Worm (Caenorhabditis elegans) whole organism, L2 larva: ENCODE data around the gene Y54G2A.52.
A peak's percentile ranks its signal among the peaks of the same experiment; 100 is the strongest.

Experiments
- C34F6.9 ChIP-seq: fragments of 150-350 bp; optimal IDR thresholded peaks from 2 replicates; lab custom pipeline; 2014; ENCODE audit warnings: missing biosample characterization, missing genetic modification characterization
- F13H6.1 ChIP-seq: sonication (generic microtip); optimal IDR thresholded peaks from 2 replicates; lab custom pipeline; 2016; ENCODE audit warnings: missing genetic modification characterization, missing compliant biosample characterization
- Y55F3AM.14 ChIP-seq: fragments of 200-800 bp; sonication (Bioruptor generic); optimal IDR thresholded peaks from 2 replicates; lab custom pipeline; 2018; ENCODE audit warnings: mild to moderate bottlenecking, missing genetic modification characterization, missing compliant biosample characterization
- ZK546.5 ChIP-seq: sonication (generic microtip); optimal IDR thresholded peaks from 2 replicates; lab custom pipeline; 2017; ENCODE audit warnings: missing biosample characterization, missing genetic modification characterization
- alr-1 ChIP-seq: fragments of 150-350 bp; optimal IDR thresholded peaks from 2 replicates; lab custom pipeline; 2014; ENCODE audit warnings: missing biosample characterization, missing genetic modification characterization
- ceh-16 ChIP-seq: fragments of 150-350 bp; optimal IDR thresholded peaks from 2 replicates; lab custom pipeline; 2014; ENCODE audit warnings: missing biosample characterization, missing genetic modification characterization
- ceh-82 ChIP-seq: fragments of 150-350 bp; optimal IDR thresholded peaks from 2 replicates; lab custom pipeline; 2014; ENCODE audit warnings: missing biosample characterization, missing genetic modification characterization
- dmd-4 ChIP-seq: sonication (generic microtip); optimal IDR thresholded peaks from 2 replicates; lab custom pipeline; 2017; ENCODE audit warnings: missing biosample characterization, missing genetic modification characterization
- elt-1 ChIP-seq: fragments of 150-350 bp; optimal IDR thresholded peaks from 2 replicates; lab custom pipeline; 2014; ENCODE audit warnings: missing biosample characterization, missing genetic modification characterization
- elt-3 ChIP-seq: sonication (generic microtip); optimal IDR thresholded peaks from 2 replicates; lab custom pipeline; 2017; ENCODE audit warnings: missing biosample characterization, missing genetic modification characterization
- fos-1 ChIP-seq: fragments of 150-350 bp; optimal IDR thresholded peaks from 2 replicates; lab custom pipeline; 2014; ENCODE audit warnings: missing biosample characterization, missing genetic modification characterization
- gmeb-1 ChIP-seq: fragments of 150-350 bp; optimal IDR thresholded peaks from 2 replicates; lab custom pipeline; 2014; ENCODE audit warnings: missing biosample characterization, missing genetic modification characterization
- lin-13 ChIP-seq: fragments of 150-350 bp; optimal IDR thresholded peaks from 2 replicates; lab custom pipeline; 2014; ENCODE audit warnings: missing biosample characterization, missing genetic modification reagents, missing genetic modification characterization
- lsy-2 ChIP-seq, 2 experiments: fragments of 150-350 bp in 1 of 2; sonication (generic microtip) in 1 of 2; optimal IDR thresholded peaks; 2 replicates each; lab custom pipeline; 2014 to 2017; ENCODE audit warnings: missing biosample characterization in 2 of 2, missing genetic modification characterization in 2 of 2
- mab-5 ChIP-seq: fragments of 150-350 bp; optimal IDR thresholded peaks from 2 replicates; lab custom pipeline; 2014; ENCODE audit warnings: missing biosample characterization, missing genetic modification characterization
- nhr-10 ChIP-seq: sonication (generic microtip); optimal IDR thresholded peaks from 2 replicates; lab custom pipeline; 2017; ENCODE audit warnings: missing biosample characterization, missing genetic modification characterization
- nhr-11 ChIP-seq: fragments of 150-350 bp; optimal IDR thresholded peaks from 2 replicates; lab custom pipeline; 2014; ENCODE audit warnings: missing biosample characterization, missing genetic modification characterization
- nhr-12 ChIP-seq: fragments of 150-350 bp; optimal IDR thresholded peaks from 2 replicates; lab custom pipeline; 2014; ENCODE audit warnings: missing biosample characterization, missing genetic modification characterization
- nhr-21 ChIP-seq: fragments of 150-350 bp; optimal IDR thresholded peaks from 2 replicates; lab custom pipeline; 2014; ENCODE audit warnings: missing biosample characterization, missing genetic modification characterization
- nhr-25 ChIP-seq: fragments of 150-350 bp; sonication (generic microtip); optimal IDR thresholded peaks from 3 replicates; lab custom pipeline; 2014; ENCODE audit warnings: missing biosample characterization, missing genetic modification characterization
- nhr-6 ChIP-seq: fragments of 150-350 bp; optimal IDR thresholded peaks from 2 replicates; lab custom pipeline; 2014; ENCODE audit warnings: missing biosample characterization, missing genetic modification characterization
- sem-4 ChIP-seq: fragments of 150-350 bp; optimal IDR thresholded peaks from 2 replicates; lab custom pipeline; 2014; ENCODE audit warnings: missing biosample characterization, missing genetic modification reagents, missing genetic modification characterization
- skn-1 ChIP-seq: sonication (generic microtip); optimal IDR thresholded peaks from 2 replicates; lab custom pipeline; 2017; ENCODE audit warnings: missing biosample characterization, missing genetic modification characterization
- sma-9 ChIP-seq, 2 experiments: fragments of 150-350 bp in 1 of 2; sonication (generic microtip) in 1 of 2; optimal IDR thresholded peaks; 2 replicates each; lab custom pipeline; 2014 to 2016; ENCODE audit warnings: missing genetic modification characterization in 2 of 2, mild to moderate bottlenecking in 1 of 2, missing biosample characterization in 1 of 2, missing compliant biosample characterization in 1 of 2, missing genetic modification reagents in 1 of 2, moderate library complexity in 1 of 2
- snpc-4 ChIP-seq: fragments of 150-350 bp; optimal IDR thresholded peaks from 2 replicates; lab custom pipeline; 2014; ENCODE audit warnings: missing biosample characterization, missing genetic modification characterization
- unc-39 ChIP-seq: fragments of 150-350 bp; optimal IDR thresholded peaks from 2 replicates; lab custom pipeline; 2014; ENCODE audit warnings: missing biosample characterization, missing genetic modification characterization
- unc-55 ChIP-seq: fragments of 150-350 bp; sonication (generic microtip); optimal IDR thresholded peaks from 3 replicates; lab custom pipeline; 2014; ENCODE audit warnings: missing biosample characterization, missing genetic modification reagents, missing genetic modification characterization
- unc-62 ChIP-seq: fragments of 150-350 bp; optimal IDR thresholded peaks from 2 replicates; lab custom pipeline; 2014; ENCODE audit warnings: missing biosample characterization, missing genetic modification reagents, missing genetic modification characterization
- zag-1 ChIP-seq: fragments of 150-350 bp; optimal IDR thresholded peaks from 2 replicates; lab custom pipeline; 2014; ENCODE audit warnings: missing biosample characterization, missing genetic modification characterization
- ztf-11 ChIP-seq: sonication (generic microtip); optimal IDR thresholded peaks from 2 replicates; lab custom pipeline; 2017; ENCODE audit warnings: missing biosample characterization, missing genetic modification characterization

Y54G2A.52 gene

ce11 chrIV:2770067-2770466 is 28.4 kb downstream of the Y54G2A.52 start:
- TF ChIP-seq ztf-11 (tag; lab: Kevin White, UChicago) (no peak), unc-55 (GFP tag; lab: Kevin White, UChicago) (no peak), nhr-11 (tag; lab: Kevin White, UChicago) (no peak), nhr-21 (tag; lab: Kevin White, UChicago) (no peak), unc-39 (tag; lab: Kevin White, UChicago) (no peak), ceh-16 (tag; lab: Kevin White, UChicago) (no peak), snpc-4 (tag; lab: Kevin White, UChicago) (no peak), F13H6.1 (tag; lab: Kevin White, UChicago) (no peak), sem-4 (no peak), nhr-6 (tag; lab: Kevin White, UChicago) (no peak), ZK546.5 (tag; lab: Kevin White, UChicago) (no peak), lsy-2 (tag; optimal IDR thresholded peaks at IDR 0.05; lab: Kevin White, UChicago) (no peak)

DNA sequence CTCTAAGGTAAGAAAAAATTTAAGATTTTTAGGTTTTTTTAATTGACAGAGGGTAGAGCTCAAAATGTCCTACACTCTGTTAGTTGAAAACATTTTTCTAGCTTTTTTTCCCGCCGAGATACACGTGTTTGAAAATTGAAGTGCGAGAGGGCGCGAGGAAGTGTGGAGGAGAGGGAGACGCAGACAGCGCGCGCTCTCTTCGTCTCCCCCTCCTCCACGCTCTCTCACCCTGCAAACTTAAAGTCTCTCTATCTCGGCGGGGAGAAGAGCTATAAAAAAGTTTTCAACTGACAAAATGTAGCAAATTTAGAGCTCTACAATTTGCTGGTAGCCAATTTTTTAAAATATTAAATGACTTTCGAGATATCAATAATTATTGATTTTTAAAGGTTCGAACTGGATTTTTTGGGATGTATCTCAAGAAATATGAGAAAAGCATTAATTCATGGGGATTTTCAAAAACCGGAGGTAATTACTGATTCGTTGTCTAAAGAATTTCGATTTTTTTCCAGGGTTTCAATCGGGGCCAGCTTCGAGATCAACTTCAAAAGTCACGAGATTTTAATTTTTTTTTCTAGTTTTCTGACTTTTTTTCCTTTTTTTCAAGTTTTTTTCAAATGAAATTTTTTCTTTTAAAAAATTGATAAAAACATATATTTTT is 33.3 kb downstream of the Y54G2A.52 start:
- TF ChIP-seq nhr-10 (tag; lab: Kevin White, UChicago) (no peak), Y55F3AM.14 (GFP tag; lab: Kevin White, UChicago) (peak; percentile 40), elt-3 (tag; lab: Kevin White, UChicago) (no peak), nhr-12 (tag; lab: Kevin White, UChicago) (no peak), nhr-25 (tag; lab: Kevin White, UChicago) (peak; percentile 67)

ce11 chrIV:2764160-2764559 is 34.3 kb downstream of the Y54G2A.52 start:
- TF ChIP-seq nhr-25 (tag; lab: Kevin White, UChicago) (peak; percentile 22), elt-1 (tag; lab: Kevin White, UChicago) (no peak), unc-62 (GFP tag; lab: Kevin White, UChicago) (no peak)
- TF ChIP-seq, all 48 proteins: peak for 1

- no peak for TF ChIP-seq mab-5 (tag; lab: Kevin White, UChicago)
- no peak for TF ChIP-seq nhr-25 (tag; lab: Kevin White, UChicago)
- no peak for TF ChIP-seq C34F6.9 (tag; lab: Kevin White, UChicago)
- TF ChIP-seq unc-39 (tag; lab: Kevin White, UChicago), result no peak
- no peak for TF ChIP-seq gmeb-1
- TF ChIP-seq nhr-11 (tag; lab: Kevin White, UChicago), result no peak
- no peak for TF ChIP-seq ceh-82
- TF ChIP-seq fos-1, result no peak
- no peak for TF ChIP-seq dmd-4 (tag; lab: Kevin White, UChicago)
- no peak for TF ChIP-seq nhr-21 (tag; lab: Kevin White, UChicago)
- no peak for TF ChIP-seq skn-1 (tag; lab: Kevin White, UChicago)
- TF ChIP-seq F13H6.1 (tag; lab: Kevin White, UChicago), result no peak
- no peak for TF ChIP-seq unc-62 (GFP tag; lab: Kevin White, UChicago)
- no peak for TF ChIP-seq alr-1
- TF ChIP-seq sma-9 (GFP tag; optimal IDR thresholded peaks at IDR 0.05; lab: Kevin White, UChicago), result no peak
- TF ChIP-seq sma-9 (tag; optimal IDR thresholded peaks at IDR 0.05; lab: Kevin White, UChicago), result no peak
- TF ChIP-seq zag-1 (tag; lab: Kevin White, UChicago), result no peak
- TF ChIP-seq Y55F3AM.14 (GFP tag; lab: Kevin White, UChicago), result no peak
- no peak for TF ChIP-seq lin-13 (GFP tag; lab: Kevin White, UChicago)
- no peak for TF ChIP-seq ceh-16 (tag; lab: Kevin White, UChicago)
- TF ChIP-seq, all 48 proteins: peak for 0
Measured at ce11 chrIV:2762380-2762779, 36.1 kb downstream of the Y54G2A.52 start, which contains the start of gene Y54G2A.77. Gene Y54G2A.77 (plus strand): TSS chrIV:2762680.

- TF ChIP-seq snpc-4 (tag; lab: Kevin White, UChicago) (no peak), elt-3 (tag; lab: Kevin White, UChicago) (no peak), nhr-10 (tag; lab: Kevin White, UChicago) (no peak), ztf-11 (tag; lab: Kevin White, UChicago) (no peak), sem-4 (no peak), zag-1 (tag; lab: Kevin White, UChicago) (no peak), dmd-4 (tag; lab: Kevin White, UChicago) (no peak), C34F6.9 (tag; lab: Kevin White, UChicago) (no peak), nhr-11 (tag; lab: Kevin White, UChicago) (no peak), gmeb-1 (no peak)
Measured at ce11 chrIV:2761477-2761876, 37.0 kb downstream of the Y54G2A.52 start.
